Fruit fly (Drosophila melanogaster) whole organism, adult: Measurements from ENCODE around the gene TpnC73F.

Experiments
- CG11617 ChIP-seq: fragments of 200-800 bp; sonication (Bioruptor generic); optimal IDR thresholded peaks from 2 replicates; lab custom pipeline; 2017; ENCODE audit warnings: mild to moderate bottlenecking, missing biosample characterization, missing genetic modification reagents, missing genetic modification characterization
- CG12768 ChIP-seq: fragments of 200-800 bp; sonication (Bioruptor generic); optimal IDR thresholded peaks from 2 replicates; lab custom pipeline; 2017; ENCODE audit warnings: missing biosample characterization, missing genetic modification characterization, mild to moderate bottlenecking, moderate library complexity, missing genetic modification reagents
- CG14711 ChIP-seq: fragments of 200-800 bp; sonication (Bioruptor generic); optimal IDR thresholded peaks from 2 replicates; lab custom pipeline; 2018; ENCODE audit warnings: missing biosample characterization, mild to moderate bottlenecking, missing genetic modification characterization, moderate library complexity
- CG1620 ChIP-seq: fragments of 200-800 bp; sonication (Bioruptor generic); optimal IDR thresholded peaks from 2 replicates; lab custom pipeline; 2016; ENCODE audit warnings: missing biosample characterization, missing genetic modification characterization
- CG33017 ChIP-seq: fragments of 200-800 bp; sonication (Bioruptor generic); optimal IDR thresholded peaks from 2 replicates; lab custom pipeline; 2018; ENCODE audit warnings: missing biosample characterization, mild to moderate bottlenecking, missing genetic modification characterization, moderate library complexity
- CG5204 ChIP-seq: fragments of 200-800 bp; sonication (Bioruptor generic); optimal IDR thresholded peaks from 2 replicates; lab custom pipeline; 2016; ENCODE audit warnings: missing biosample characterization, missing genetic modification characterization
- CG7045 ChIP-seq: fragments of 200-800 bp; sonication (Bioruptor generic); optimal IDR thresholded peaks from 2 replicates; lab custom pipeline; 2017; ENCODE audit warnings: missing biosample characterization, mild to moderate bottlenecking, missing genetic modification characterization
- CG7101 ChIP-seq: fragments of 200-800 bp; sonication (Bioruptor generic); optimal IDR thresholded peaks from 2 replicates; lab custom pipeline; 2018; ENCODE audit warnings: missing biosample characterization, mild to moderate bottlenecking, missing genetic modification characterization, moderate library complexity
- Clk ChIP-seq: fragments of 200-800 bp; sonication (Bioruptor generic); optimal IDR thresholded peaks from 2 replicates; lab custom pipeline; 2017; ENCODE audit warnings: missing biosample characterization, missing genetic modification characterization
- Crg-1 ChIP-seq: fragments of 200-800 bp; sonication (Bioruptor generic); optimal IDR thresholded peaks from 2 replicates; lab custom pipeline; 2016; ENCODE audit warnings: missing biosample characterization, missing genetic modification characterization
- Hr96 ChIP-seq: fragments of 200-800 bp; sonication (Bioruptor generic); optimal IDR thresholded peaks from 2 replicates; lab custom pipeline; 2016; ENCODE audit warnings: missing biosample characterization, missing genetic modification characterization
- Mnt ChIP-seq: fragments of 200-800 bp; sonication (Bioruptor generic); optimal IDR thresholded peaks from 2 replicates; lab custom pipeline; 2016; ENCODE audit warnings: missing biosample characterization, mild to moderate bottlenecking, missing genetic modification characterization
- bab1 ChIP-seq: fragments of 200-800 bp; sonication (Bioruptor generic); optimal IDR thresholded peaks from 3 replicates; lab custom pipeline; 2019; ENCODE audit warnings: missing biosample characterization, mild to moderate bottlenecking, missing genetic modification characterization, moderate library complexity
- cic ChIP-seq: fragments of 200-800 bp; sonication (Bioruptor generic); optimal IDR thresholded peaks from 2 replicates; lab custom pipeline; 2017; ENCODE audit warnings: missing biosample characterization, mild to moderate bottlenecking, missing genetic modification characterization, moderate library complexity
- cnc ChIP-seq, 2 experiments: fragments of >200 bp; optimal IDR thresholded peaks; 2 replicates each; lab custom pipeline; 2017
- kay ChIP-seq: fragments of 200-800 bp; sonication (Bioruptor generic); peaks from one replicate; lab custom pipeline; 2016; ENCODE audit warnings: missing biosample characterization, missing genetic modification characterization, borderline replicate concordance
- ovo ChIP-seq: fragments of 200-800 bp; sonication (Bioruptor generic); optimal IDR thresholded peaks from 2 replicates; lab custom pipeline; 2016; ENCODE audit warnings: missing biosample characterization, missing genetic modification characterization
- pad ChIP-seq: fragments of 200-800 bp; sonication (Bioruptor generic); optimal IDR thresholded peaks from 3 replicates; lab custom pipeline; 2017; ENCODE audit warnings: missing biosample characterization, missing genetic modification characterization, mild to moderate bottlenecking, moderate library complexity, missing genetic modification reagents
- tj ChIP-seq: fragments of 200-800 bp; sonication (Bioruptor generic); optimal IDR thresholded peaks from 3 replicates; lab custom pipeline; 2017; ENCODE audit warnings: missing biosample characterization, mild to moderate bottlenecking, missing genetic modification characterization, moderate library complexity
- toe ChIP-seq: fragments of 200-800 bp; sonication (Bioruptor generic); optimal IDR thresholded peaks from 2 replicates; lab custom pipeline; 2016; ENCODE audit warnings: missing biosample characterization, missing genetic modification characterization

The TpnC73F gene

DNA sequence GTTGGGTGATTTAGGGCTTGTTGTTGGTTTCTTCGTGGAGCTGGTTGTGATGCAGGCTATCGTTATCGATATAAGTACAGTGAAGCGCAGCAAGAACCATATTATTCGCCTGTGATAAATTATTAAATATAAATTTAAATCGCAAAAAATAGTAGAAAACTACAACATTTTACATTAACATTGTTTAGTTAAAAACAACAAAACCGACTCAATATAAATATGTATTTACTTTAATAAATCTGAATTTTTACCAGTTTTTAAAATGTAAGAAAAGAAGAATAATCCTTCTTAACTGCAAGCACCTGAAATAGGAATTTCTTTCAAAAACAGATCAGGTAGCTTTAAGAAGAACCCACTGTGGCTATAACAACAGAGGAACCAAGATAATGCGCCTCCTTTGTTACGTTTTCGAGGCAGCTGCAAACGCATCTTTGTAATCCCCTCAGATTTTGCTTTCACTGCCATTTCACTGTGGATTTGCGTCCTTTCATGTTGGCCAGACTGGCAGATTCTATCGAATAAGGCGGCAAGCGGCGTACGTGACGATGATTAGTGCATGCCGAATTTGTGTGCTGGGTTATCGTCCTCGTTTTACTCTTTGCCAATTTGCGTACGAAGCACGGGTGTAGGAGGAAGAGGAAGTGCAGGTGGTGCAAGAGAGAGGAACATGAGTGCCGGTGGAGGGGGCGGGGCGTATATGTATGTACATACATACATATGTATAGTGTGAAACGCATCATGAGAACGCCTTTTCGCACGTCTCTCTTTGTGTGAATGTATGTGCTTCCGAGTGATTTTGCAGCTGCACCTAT, 35.2 kb upstream of the TpnC73F start:
- TF ChIP-seq CG12768 (GFP tag; lab: Kevin White, UChicago): peak; percentile 35
- no peak for TF ChIP-seq pad (GFP tag; lab: Kevin White, UChicago)
- peak; percentile 18 for TF ChIP-seq Hr96 (GFP tag; lab: Kevin White, UChicago)
- no peak for TF ChIP-seq toe (GFP tag; lab: Kevin White, UChicago)
- TF ChIP-seq cic (GFP tag; lab: Kevin White, UChicago): peak; percentile 48
- TF ChIP-seq cnc (optimal IDR thresholded peaks at IDR 0.05; lab: Kevin White, UChicago): peak in 1 of 2 experiments; percentile 19
- TF ChIP-seq kay: peak; percentile 91
- no peak for TF ChIP-seq bab1 (GFP tag; lab: Kevin White, UChicago)
- no peak for TF ChIP-seq Mnt (GFP tag; lab: Kevin White, UChicago)

DNA sequence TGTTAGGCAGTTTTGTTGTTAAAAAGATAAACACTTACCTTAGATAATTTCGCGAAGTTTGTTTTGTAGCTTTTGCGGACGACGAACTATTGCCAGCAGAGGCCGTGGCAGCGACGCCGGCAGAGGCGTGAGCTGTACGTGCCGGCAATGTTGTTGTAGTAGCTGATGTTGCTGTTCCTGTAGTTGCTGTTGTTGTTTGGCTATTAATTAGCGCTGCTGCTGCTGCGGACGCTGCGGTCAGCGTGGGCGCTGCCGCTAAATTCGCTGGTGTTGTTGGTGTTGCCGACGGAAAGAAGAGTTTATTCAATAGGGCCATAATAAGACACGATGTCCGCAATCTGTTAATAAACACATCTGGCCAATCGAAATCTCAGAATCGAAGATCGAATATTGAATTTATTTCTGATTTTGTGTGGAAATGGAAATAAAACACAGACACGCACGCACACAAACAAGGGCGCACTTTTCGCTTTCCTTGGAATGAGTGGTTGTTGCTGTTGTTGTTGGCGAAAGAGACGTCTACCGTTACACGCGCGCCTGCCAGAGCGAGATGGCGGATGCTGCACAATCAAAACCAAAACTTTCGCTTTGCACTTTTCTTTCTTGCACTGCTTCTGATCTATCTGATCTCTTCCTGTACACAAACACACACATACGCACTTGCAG, 34.4 kb upstream of the TpnC73F start:
- TF ChIP-seq cic (GFP tag; lab: Kevin White, UChicago): no peak
- TF ChIP-seq Mnt (GFP tag; lab: Kevin White, UChicago): peak; percentile 6
- TF ChIP-seq pad (GFP tag; lab: Kevin White, UChicago): no peak
- no peak for TF ChIP-seq CG33017
- no peak for TF ChIP-seq CG7101 (tag; lab: Kevin White, UChicago)
- no peak for TF ChIP-seq CG7045 (GFP tag; lab: Kevin White, UChicago)
- TF ChIP-seq Hr96 (GFP tag; lab: Kevin White, UChicago): no peak
- TF ChIP-seq kay: no peak
- TF ChIP-seq Clk: no peak
- no peak for TF ChIP-seq CG14711 (tag; lab: Kevin White, UChicago)
- no peak for TF ChIP-seq tj
- no peak for TF ChIP-seq bab1 (GFP tag; lab: Kevin White, UChicago)
- no peak for TF ChIP-seq CG5204
- TF ChIP-seq ovo (GFP tag; lab: Kevin White, UChicago): peak; percentile 60

dm6 chr3L:17012017-17012719, 33.7 kb upstream of the TpnC73F start, which contains the start of gene CG3764:
Gene CG3764 (minus strand): TSS chr3L:17012565.
- peak; percentile 62 for TF ChIP-seq CG7045 (GFP tag; lab: Kevin White, UChicago)
- peak; percentile 50 for TF ChIP-seq cic (GFP tag; lab: Kevin White, UChicago)
- TF ChIP-seq Clk: no peak
- no peak for TF ChIP-seq CG5204
- TF ChIP-seq pad (GFP tag; lab: Kevin White, UChicago): peak; percentile 69
- TF ChIP-seq ovo (GFP tag; lab: Kevin White, UChicago): peak; percentile 85
- TF ChIP-seq CG14711 (tag; lab: Kevin White, UChicago): peak; percentile 39
- no peak for TF ChIP-seq cnc (optimal IDR thresholded peaks at IDR 0.05; lab: Kevin White, UChicago)
- peak; percentile 84 for TF ChIP-seq tj
- TF ChIP-seq Crg-1 (GFP tag; lab: Kevin White, UChicago): peak; percentile 71
- TF ChIP-seq toe (GFP tag; lab: Kevin White, UChicago): peak; percentile 34
- peak; percentile 62 for TF ChIP-seq CG33017
- TF ChIP-seq Mnt (GFP tag; lab: Kevin White, UChicago): peak; percentile 70
- TF ChIP-seq Hr96 (GFP tag; lab: Kevin White, UChicago): peak; percentile 63
- TF ChIP-seq kay: no peak
- TF ChIP-seq CG1620 (GFP tag; lab: Kevin White, UChicago): peak; percentile 69
- TF ChIP-seq bab1 (GFP tag; lab: Kevin White, UChicago): peak; percentile 90
- peak; percentile 92 for TF ChIP-seq CG12768 (GFP tag; lab: Kevin White, UChicago)
- TF ChIP-seq CG11617 (GFP tag; lab: Kevin White, UChicago): peak; percentile 67
- peak; percentile 76 for TF ChIP-seq CG7101 (tag; lab: Kevin White, UChicago)

dm6 chr3L:17015663-17016575, 29.9 kb upstream of the TpnC73F start, which contains the start of the genes CG6664 and CG7728:
Gene CG6664 (minus strand): TSS chr3L:17016180.
Gene CG7728 (plus strand): TSS chr3L:17016536.
- TF ChIP-seq bab1 (GFP tag; lab: Kevin White, UChicago) (peak; percentile 54), CG14711 (tag; lab: Kevin White, UChicago) (no peak), CG11617 (GFP tag; lab: Kevin White, UChicago) (peak; percentile 66), Hr96 (GFP tag; lab: Kevin White, UChicago) (peak; percentile 68), CG7045 (GFP tag; lab: Kevin White, UChicago) (peak; percentile 42), pad (GFP tag; lab: Kevin White, UChicago) (peak; percentile 16), CG33017 (no peak), toe (GFP tag; lab: Kevin White, UChicago) (peak; percentile 69), CG5204 (no peak), tj (peak; percentile 48), ovo (GFP tag; lab: Kevin White, UChicago) (peak; percentile 60), kay (no peak), Mnt (GFP tag; lab: Kevin White, UChicago) (peak; percentile 98), CG1620 (GFP tag; lab: Kevin White, UChicago) (peak; percentile 37), CG12768 (GFP tag; lab: Kevin White, UChicago) (peak; percentile 61), Crg-1 (GFP tag; lab: Kevin White, UChicago) (peak; percentile 15), CG7101 (tag; lab: Kevin White, UChicago) (peak; percentile 46), Clk (peak; percentile 21)
